Fruit fly (Drosophila melanogaster) whole organism, pupa: ENCODE data around the gene Gr36a.

Experiments used
- CG12605 ChIP-seq: fragments of 200-800 bp; sonication (Bioruptor generic); IDR thresholded peaks from 2 replicates; pipeline ENCODE4 v1.3.6; 2022; ENCODE audit warnings: missing biosample characterization, missing genetic modification characterization
- CG17806 ChIP-seq: fragments of 200-800 bp; sonication (Bioruptor generic); optimal IDR thresholded peaks from 2 replicates; lab custom pipeline; 2018; ENCODE audit warnings: missing biosample characterization, mild to moderate bottlenecking, missing genetic modification characterization, moderate library complexity
- Pif1A ChIP-seq: fragments of 200-800 bp; sonication (Bioruptor generic); optimal IDR thresholded peaks from 3 replicates; lab custom pipeline; 2016; ENCODE audit warnings: missing biosample characterization, missing genetic modification characterization

dm6 chr2L:17163344-17163743, 13.1 kb upstream of the Gr36a start:
- TF ChIP-seq CG17806 (tag; lab: Kevin White, UChicago) (no peak), Pif1A (GFP tag; lab: Kevin White, UChicago) (no peak), CG12605 (no peak)
